Fruit fly (Drosophila melanogaster): Measurements from ENCODE around the gene Or1a.

Or1a gene

DNA sequence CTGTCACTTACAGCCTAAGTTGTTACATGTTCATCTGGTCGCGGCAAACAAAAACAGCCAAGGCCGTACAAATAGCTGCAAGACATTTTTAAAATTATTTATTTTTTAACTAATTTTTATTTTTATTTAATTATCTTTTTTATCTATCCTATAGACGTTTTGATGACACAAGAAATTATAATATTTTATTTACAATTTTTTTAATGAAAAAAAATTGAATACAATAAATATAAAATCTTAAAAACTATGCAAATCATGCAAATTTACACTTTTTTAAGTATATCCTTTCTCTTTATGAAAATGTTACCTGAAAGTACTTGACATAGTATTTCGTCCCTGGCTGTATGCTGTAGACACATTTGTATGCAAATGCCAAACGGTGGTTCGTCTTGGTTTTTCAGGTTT is 23.2 kb downstream of the Or1a start:
- peak; percentile 0 for TF ChIP-seq noc (tag; optimal IDR thresholded peaks at IDR 0.05)

DNA sequence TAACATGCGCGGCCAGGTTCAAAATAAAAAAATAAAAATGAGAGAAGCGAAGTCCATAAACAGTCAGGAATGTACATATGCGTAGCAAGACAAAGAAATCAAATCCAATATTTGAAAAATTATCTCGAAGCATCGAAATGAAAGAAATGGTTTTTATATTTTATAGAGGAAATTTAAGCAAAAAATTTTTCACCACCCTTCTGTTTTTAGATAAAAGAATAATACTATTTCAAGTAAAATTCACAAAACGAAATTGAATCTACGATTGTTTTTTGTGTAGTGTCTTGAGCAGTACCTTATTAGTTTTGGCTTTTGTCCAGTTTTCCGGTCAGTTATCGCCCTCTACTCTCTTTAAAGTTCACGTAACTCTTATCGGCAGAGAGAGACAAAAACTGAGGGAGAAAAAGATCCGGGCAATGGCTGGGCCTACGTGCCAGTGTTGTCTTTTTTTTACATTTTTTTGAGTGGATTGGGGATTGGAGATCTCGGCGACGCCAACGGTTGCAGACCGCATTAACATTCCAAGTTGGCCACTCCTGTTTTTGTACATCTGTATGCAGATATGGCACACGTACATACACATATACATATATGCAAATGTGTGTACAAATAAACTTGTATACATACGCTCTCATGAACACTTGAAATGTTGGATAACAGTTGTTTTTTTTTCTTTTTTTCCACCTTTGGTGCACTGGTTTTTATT is 25.1 kb downstream of the Or1a start:
- no peak for TF ChIP-seq noc (tag; optimal IDR thresholded peaks at IDR 0.05)

DNA sequence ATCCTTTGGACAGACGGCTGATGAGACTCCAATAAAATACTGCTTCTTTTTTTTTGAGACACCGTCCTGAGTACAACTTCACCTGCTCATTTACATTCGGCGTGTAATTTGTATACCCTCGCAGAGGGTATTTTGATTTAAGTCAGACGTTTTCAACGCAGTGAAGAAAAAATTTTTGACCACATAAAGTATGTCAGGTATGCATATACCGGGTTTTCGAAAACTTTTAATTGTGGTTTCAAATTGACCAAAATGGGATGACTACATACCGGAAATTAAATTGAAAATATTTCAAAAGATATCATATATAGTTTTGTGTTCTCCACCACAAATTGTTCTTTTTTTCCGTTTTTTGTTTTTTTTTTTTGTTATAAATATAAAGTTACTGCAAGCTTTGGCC is 25.9 kb downstream of the Or1a start:
- no peak for TF ChIP-seq noc (tag; optimal IDR thresholded peaks at IDR 0.05)

- TF ChIP-seq noc (tag; optimal IDR thresholded peaks at IDR 0.05): no peak
These were observed 27.7 kb downstream of the Or1a start for dm6 chrX:342422-343169.

DNA sequence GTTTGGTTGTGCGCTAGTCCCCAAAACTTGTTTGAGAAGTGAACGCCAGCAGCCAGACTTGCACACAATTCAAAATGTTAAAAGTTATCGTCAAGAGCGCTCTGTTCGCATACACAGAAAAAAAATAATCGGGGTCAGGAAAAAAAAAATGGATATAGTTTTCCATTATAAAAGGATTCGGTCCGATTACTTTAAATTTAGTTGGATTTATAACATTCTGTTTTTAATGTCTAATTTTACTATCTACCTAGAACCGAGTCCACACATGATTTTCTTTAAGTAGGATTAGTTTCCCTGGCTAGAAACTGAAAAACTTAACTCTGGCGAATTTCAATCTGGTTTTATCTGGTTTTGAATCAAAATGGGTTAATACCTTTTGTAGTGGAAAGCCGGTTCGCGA is 30.3 kb downstream of the Or1a start:
- no peak for TF ChIP-seq noc (tag; optimal IDR thresholded peaks at IDR 0.05)

- no peak for TF ChIP-seq noc (tag; optimal IDR thresholded peaks at IDR 0.05)
These were observed 35.3 kb downstream of the Or1a start, which contains the start of gene CG43181 for dm6 chrX:350266-350665. Gene CG43181 (plus strand): TSS chrX:350566.

- TF ChIP-seq noc (tag; optimal IDR thresholded peaks at IDR 0.05): no peak
These were observed 36.0 kb downstream of the Or1a start for dm6 chrX:350970-351369.

dm6 chrX:351599-351998 is 36.7 kb downstream of the Or1a start:
- no peak for TF ChIP-seq noc (tag; optimal IDR thresholded peaks at IDR 0.05)

DNA sequence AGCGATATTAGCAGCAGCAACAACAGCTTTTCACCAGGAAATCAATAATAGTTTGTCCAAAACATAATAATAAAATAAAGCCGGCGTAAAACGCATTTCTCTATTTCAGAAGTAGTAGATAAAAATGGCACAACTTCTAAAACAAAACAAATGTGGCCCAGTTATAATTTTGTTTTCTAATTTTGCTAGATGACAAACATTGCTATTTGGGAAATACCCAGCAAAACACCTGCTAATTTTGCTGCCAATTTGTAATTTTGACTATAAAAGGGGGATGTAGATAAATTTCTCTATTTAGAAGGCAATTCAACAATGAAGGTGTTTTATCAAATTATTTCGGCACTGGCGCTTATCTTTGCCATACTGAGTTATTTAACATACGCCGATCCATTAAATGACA is 37.8 kb downstream of the Or1a start, which contains the start of gene CG43182:
CG43182 (plus strand) TSS at position 301 of the 400 bp plus-strand sequence.
- no peak for TF ChIP-seq noc (tag; optimal IDR thresholded peaks at IDR 0.05)

- TF ChIP-seq noc (tag; optimal IDR thresholded peaks at IDR 0.05): no peak
These were observed 39.1 kb downstream of the Or1a start for dm6 chrX:353929-354515.

DNA sequence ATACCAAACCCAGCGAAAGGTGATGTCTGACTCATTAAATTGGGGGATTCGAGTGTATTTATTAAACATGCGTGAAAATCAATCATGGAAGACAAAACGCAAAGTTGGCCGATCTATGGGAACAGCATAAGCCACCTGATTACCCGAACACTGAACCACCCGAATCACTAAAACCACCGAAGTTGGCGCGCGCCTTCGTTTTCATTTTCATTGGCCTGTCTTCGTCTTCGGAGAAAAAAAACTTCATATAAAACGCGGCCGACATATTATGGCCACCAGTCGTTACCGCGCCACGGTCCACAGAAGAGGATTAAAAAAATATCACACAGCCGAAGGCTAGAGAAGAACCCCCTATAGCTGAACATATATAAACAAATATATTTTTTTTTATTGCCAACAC is 41.3 kb downstream of the Or1a start, which contains the start of gene y:
y (plus strand) TSS at position 278 of the 400 bp plus-strand sequence.
- no peak for TF ChIP-seq noc (tag; optimal IDR thresholded peaks at IDR 0.05)

DNA sequence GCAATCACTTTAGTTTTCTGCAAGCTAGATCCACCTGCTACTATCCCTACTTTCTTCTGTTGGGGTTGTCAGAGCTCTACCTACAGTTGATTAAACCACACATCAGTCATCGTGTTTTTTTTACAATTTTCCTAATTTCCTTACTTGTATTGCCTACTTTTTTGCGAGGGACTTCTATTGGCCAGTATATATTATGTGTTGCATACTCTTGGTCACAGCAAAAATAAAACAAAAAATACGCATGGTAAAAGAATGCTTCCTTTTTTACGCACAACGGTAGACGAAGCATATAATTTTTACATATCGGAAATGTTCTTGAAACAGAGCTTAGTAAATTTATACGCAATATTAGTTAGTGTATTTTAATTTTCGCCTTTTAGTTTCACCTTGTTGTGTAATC is 46.5 kb downstream of the Or1a start:
- no peak for TF ChIP-seq noc (tag; optimal IDR thresholded peaks at IDR 0.05)

DNA sequence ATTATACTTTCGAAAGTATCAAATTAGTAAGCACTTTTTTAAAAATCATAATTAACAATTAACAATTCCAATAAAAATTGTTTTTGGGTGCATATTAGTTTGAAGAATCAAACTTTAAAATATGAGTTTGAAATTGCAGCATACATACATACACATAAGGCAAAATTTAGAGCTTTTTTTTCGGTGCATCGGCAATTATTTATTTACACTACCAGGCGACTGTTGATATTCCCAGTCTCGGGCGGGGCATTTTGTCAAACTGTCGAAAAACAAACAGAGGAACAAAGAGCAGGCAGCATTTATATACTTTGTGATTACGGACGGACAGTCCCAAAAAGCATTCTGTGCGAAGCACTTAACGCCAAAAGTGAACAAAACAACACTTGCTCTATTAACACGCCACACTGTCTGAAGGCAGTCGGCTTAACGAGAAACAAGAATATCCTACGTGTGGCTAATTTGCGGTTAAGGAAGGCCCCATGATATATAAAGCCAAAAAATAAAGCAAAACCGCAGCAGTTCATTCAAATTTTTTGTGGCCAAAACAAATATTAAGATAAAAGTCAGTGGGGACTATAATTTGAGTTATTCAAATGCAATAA is 47.3 kb downstream of the Or1a start:
- no peak for TF ChIP-seq noc (tag; optimal IDR thresholded peaks at IDR 0.05)

- TF ChIP-seq noc (tag; optimal IDR thresholded peaks at IDR 0.05): no peak
These were observed 49.1 kb downstream of the Or1a start for dm6 chrX:364006-364405.

Measured in whole organism, larva.